Worm (Caenorhabditis elegans) whole organism, midembryonic: Measurements from ENCODE around the gene Y37H2A.18.

Source experiments
- T22C8.4 ChIP-seq: fragments of 200-800 bp; sonication (Bioruptor generic); IDR thresholded peaks from 2 replicates; pipeline ENCODE4 v1.3.6; 2022; ENCODE audit warnings: missing genetic modification characterization, missing compliant biosample characterization
- cog-1 ChIP-seq: sonication (generic microtip); optimal IDR thresholded peaks from 2 replicates; lab custom pipeline; 2016; ENCODE audit warnings: missing genetic modification characterization, missing compliant biosample characterization
- flt-1 ChIP-seq: fragments of 200-800 bp; sonication (Bioruptor generic); IDR thresholded peaks from 2 replicates; pipeline ENCODE4 v1.3.6; 2022; ENCODE audit warnings: missing genetic modification characterization, missing compliant biosample characterization
- klf-2 ChIP-seq: fragments of 200-800 bp; sonication (Bioruptor generic); conservative IDR thresholded peaks from 2 replicates; pipeline ENCODE4 v1.3.6; 2022; ENCODE audit warnings: missing genetic modification reagents, missing genetic modification characterization, missing compliant biosample characterization
- ref-1 ChIP-seq: fragments of 200-800 bp; sonication (Bioruptor generic); conservative IDR thresholded peaks from 2 replicates; pipeline ENCODE4 v1.3.6; 2022; ENCODE audit warnings: missing genetic modification reagents, missing genetic modification characterization, missing compliant biosample characterization
- tab-1 ChIP-seq: fragments of 200-800 bp; sonication (Bioruptor generic); IDR thresholded peaks from 2 replicates; pipeline ENCODE4 v1.3.6; 2022; ENCODE audit warnings: missing genetic modification characterization, missing compliant biosample characterization
- ztf-23 ChIP-seq: fragments of 200-800 bp; sonication (Bioruptor generic); IDR thresholded peaks from 2 replicates; pipeline ENCODE4 v1.3.6; 2022; ENCODE audit warnings: missing genetic modification reagents, missing genetic modification characterization, missing compliant biosample characterization

DNA sequence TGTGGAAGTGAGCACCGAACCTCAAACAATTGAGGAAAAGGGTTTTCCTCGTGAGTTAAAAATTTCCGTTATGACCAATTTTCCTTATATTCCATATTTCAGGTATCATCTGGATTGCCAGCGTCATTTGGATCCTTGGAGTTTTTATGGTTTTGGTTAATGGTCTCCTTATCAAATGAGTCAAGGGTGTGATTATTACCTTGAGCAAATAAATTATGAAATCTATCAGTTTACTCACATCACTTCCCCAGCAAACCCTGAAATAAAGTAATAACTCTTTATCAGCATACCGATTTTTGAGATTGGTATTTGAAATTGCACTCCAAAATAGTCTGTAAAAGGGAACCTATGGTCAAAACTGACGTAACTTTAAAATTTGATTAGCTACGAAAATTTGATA, 11.4 kb upstream of the Y37H2A.18 start:
- TF ChIP-seq cog-1 (tag; lab: Kevin White, UChicago): no peak
- TF ChIP-seq T22C8.4 (GFP tag; lab: Robert Waterston, UW): no peak
- TF ChIP-seq flt-1 (GFP tag; lab: Robert Waterston, UW): no peak
- TF ChIP-seq tab-1: no peak
- TF ChIP-seq klf-2 (GFP tag; lab: Robert Waterston, UW): no peak
- no peak for TF ChIP-seq ref-1
- no peak for TF ChIP-seq ztf-23 (GFP tag; lab: Robert Waterston, UW)
